Worm (Caenorhabditis elegans) whole organism, L1 larva: ENCODE measurements around the gene rabs-5.

Source experiments
- ama-1 ChIP-seq: fragments of 150-350 bp; optimal IDR thresholded peaks from 2 replicates; lab custom pipeline; 2014
- ceh-82 ChIP-seq, 3 experiments: fragments of 150-350 bp in 1 of 3; sonication (generic microtip) in 2 of 3; optimal IDR thresholded peaks; 2 replicates each; lab custom pipeline; 2014 to 2017; ENCODE audit warnings: missing biosample characterization in 3 of 3, missing genetic modification characterization in 3 of 3
- ces-1 ChIP-seq: fragments of 150-350 bp; optimal IDR thresholded peaks from 2 replicates; lab custom pipeline; 2014; ENCODE audit warnings: missing biosample characterization, missing genetic modification reagents, missing genetic modification characterization
- lin-13 ChIP-seq: fragments of 150-350 bp; optimal IDR thresholded peaks from 2 replicates; lab custom pipeline; 2014; ENCODE audit warnings: missing biosample characterization, missing genetic modification reagents, missing genetic modification characterization
- mdl-1 ChIP-seq, 2 experiments: fragments of 150-350 bp; optimal IDR thresholded peaks; 2 replicates each; lab custom pipeline; 2014 to 2017; ENCODE audit warnings: missing biosample characterization in 2 of 2, missing genetic modification characterization in 2 of 2, inconsistent platforms in 1 of 2
- nhr-90 ChIP-seq: sonication (generic microtip); optimal IDR thresholded peaks from 2 replicates; lab custom pipeline; 2016; ENCODE audit warnings: mild to moderate bottlenecking, missing genetic modification characterization, missing compliant biosample characterization; ENCODE audit not compliant: poor library complexity

ce11 chrIV:8148494-8148893 lies 41.1 kb upstream of the rabs-5 start, which contains the start of gene pmk-1:
- no peak for TF ChIP-seq ama-1
- no peak for TF ChIP-seq ceh-82 (tag; optimal IDR thresholded peaks at IDR 0.05; lab: Kevin White, UChicago)
- TF ChIP-seq mdl-1 (tag; optimal IDR thresholded peaks at IDR 0.05; lab: Kevin White, UChicago): no peak
- TF ChIP-seq nhr-90: no peak
- TF ChIP-seq ces-1: no peak
- TF ChIP-seq lin-13 (GFP tag; lab: Kevin White, UChicago): no peak
